Worm (Caenorhabditis elegans) whole organism, young adult: ENCODE data around the gene hsp-12.3.
A peak's percentile ranks its signal among the peaks of the same experiment; 100 is the strongest.

Experiments used
- C17E4.6 ChIP-seq: fragments of 200-800 bp; sonication (Bioruptor generic); IDR thresholded peaks from 2 replicates; pipeline ENCODE4 v1.3.6; 2022; ENCODE audit warnings: missing genetic modification reagents, missing genetic modification characterization, missing compliant biosample characterization
- F10E7.11 ChIP-seq: sonication (generic microtip); optimal IDR thresholded peaks from 2 replicates; lab custom pipeline; 2017; ENCODE audit warnings: mild to moderate bottlenecking, missing genetic modification characterization, moderate library complexity, missing compliant biosample characterization
- F33H1.4 ChIP-seq: fragments of 200-800 bp; sonication (Bioruptor generic); IDR thresholded peaks from 2 replicates; pipeline ENCODE4 v1.3.6; 2022; ENCODE audit warnings: missing genetic modification reagents, missing genetic modification characterization, missing compliant biosample characterization
- F52B5.7 ChIP-seq: sonication (generic microtip); optimal IDR thresholded peaks from 2 replicates; lab custom pipeline; 2016; ENCODE audit warnings: mild to moderate bottlenecking, missing genetic modification characterization, missing compliant biosample characterization
- F55B11.4 ChIP-seq: sonication (generic microtip); optimal IDR thresholded peaks from 2 replicates; lab custom pipeline; 2016; ENCODE audit warnings: missing compliant biosample characterization, missing genetic modification characterization, borderline replicate concordance; ENCODE audit not compliant: insufficient read depth
- K11D2.4 ChIP-seq: fragments of 200-800 bp; sonication (Bioruptor generic); IDR thresholded peaks from 2 replicates; pipeline ENCODE4 v1.3.6; 2022; ENCODE audit warnings: missing genetic modification reagents, missing genetic modification characterization, missing compliant biosample characterization
- T07F8.4 ChIP-seq: sonication (generic microtip); optimal IDR thresholded peaks from 2 replicates; lab custom pipeline; 2016; ENCODE audit warnings: mild to moderate bottlenecking, missing genetic modification characterization, moderate library complexity, missing compliant biosample characterization
- ama-1 ChIP-seq, 3 experiments: fragments of 150-350 bp in 1 of 3; sonication (generic microtip) in 2 of 3; optimal IDR thresholded peaks; 2 replicates each; lab custom pipeline; 2014 to 2018; ENCODE audit warnings: missing biosample characterization in 2 of 3, missing genetic modification characterization in 2 of 3, missing genetic modification reagents in 2 of 3
- athp-1 ChIP-seq: sonication (generic microtip); optimal IDR thresholded peaks from 2 replicates; lab custom pipeline; 2017; ENCODE audit warnings: mild to moderate bottlenecking, missing genetic modification characterization, missing compliant biosample characterization
- ccch-3 ChIP-seq: fragments of 200-800 bp; sonication (Bioruptor generic); optimal IDR thresholded peaks from 2 replicates; lab custom pipeline; 2018; ENCODE audit warnings: mild to moderate bottlenecking, missing genetic modification characterization, missing compliant biosample characterization
- cebp-1 ChIP-seq, 2 experiments: fragments of 200-800 bp in 1 of 2; sonication (Bioruptor generic) in 1 of 2; sonication (generic microtip) in 1 of 2; IDR thresholded peaks in 1 of 2; optimal IDR thresholded peaks in 1 of 2; 2 replicates each; pipeline versions ENCODE4 v1.3.6 to Lab custom; 2017 to 2022; ENCODE audit warnings: missing compliant biosample characterization in 2 of 2, missing genetic modification characterization in 2 of 2, mild to moderate bottlenecking in 1 of 2, missing genetic modification reagents in 1 of 2, moderate library complexity in 1 of 2
- ceh-100 ChIP-seq: fragments of 200-800 bp; sonication (Bioruptor generic); IDR thresholded peaks from 2 replicates; pipeline ENCODE4 v1.3.6; 2022; ENCODE audit warnings: missing genetic modification reagents, missing genetic modification characterization, missing compliant biosample characterization
- ceh-58 ChIP-seq: fragments of 200-800 bp; sonication (Bioruptor generic); IDR thresholded peaks from 2 replicates; pipeline ENCODE4 v1.3.6; 2022; ENCODE audit warnings: missing genetic modification characterization, missing compliant biosample characterization
- ceh-91 ChIP-seq: fragments of 200-800 bp; sonication (Bioruptor generic); IDR thresholded peaks from 2 replicates; pipeline ENCODE4 v1.3.6; 2022; ENCODE audit warnings: missing genetic modification reagents, missing genetic modification characterization, missing compliant biosample characterization
- chd-7 ChIP-seq: sonication (generic microtip); optimal IDR thresholded peaks from 2 replicates; lab custom pipeline; 2016; ENCODE audit warnings: mild to moderate bottlenecking, missing genetic modification characterization, moderate library complexity, missing compliant biosample characterization
- dpl-1 ChIP-seq: fragments of 150-350 bp; optimal IDR thresholded peaks from 2 replicates; lab custom pipeline; 2014; ENCODE audit warnings: missing biosample characterization, missing genetic modification reagents, missing genetic modification characterization
- ekl-4 ChIP-seq: fragments of 200-800 bp; sonication (Bioruptor generic); IDR thresholded peaks from 2 replicates; pipeline ENCODE4 v1.3.6; 2022; ENCODE audit warnings: missing genetic modification reagents, missing genetic modification characterization, missing compliant biosample characterization
- him-1 ChIP-seq: sonication (generic microtip); optimal IDR thresholded peaks from 2 replicates; lab custom pipeline; 2016; ENCODE audit warnings: missing genotype, missing genetic modification reagents, missing genetic modification characterization, missing compliant biosample characterization
- hlh-12 ChIP-seq: sonication (generic microtip); optimal IDR thresholded peaks from 2 replicates; lab custom pipeline; 2016; ENCODE audit warnings: missing genetic modification characterization, missing compliant biosample characterization
- hlh-26 ChIP-seq: fragments of 200-800 bp; sonication (Bioruptor generic); conservative IDR thresholded peaks from 2 replicates; pipeline ENCODE4 v1.3.6; 2022; ENCODE audit warnings: missing genetic modification reagents, missing genetic modification characterization, missing compliant biosample characterization
- lin-35 ChIP-seq, 3 experiments: fragments of 150-350 bp in 2 of 3; sonication (generic microtip) in 1 of 3; optimal IDR thresholded peaks; 2 replicates each; lab custom pipeline; 2014 to 2018; ENCODE audit warnings: missing biosample characterization in 3 of 3, missing genetic modification characterization in 3 of 3, missing genetic modification reagents in 3 of 3
- lsl-1 ChIP-seq: fragments of 200-800 bp; sonication (Bioruptor generic); optimal IDR thresholded peaks from 2 replicates; lab custom pipeline; 2018; ENCODE audit warnings: mild to moderate bottlenecking, missing genetic modification characterization, moderate library complexity, missing compliant biosample characterization
- madf-6 ChIP-seq: fragments of 200-800 bp; sonication (Bioruptor generic); IDR thresholded peaks from 2 replicates; pipeline ENCODE4 v1.3.6; 2022; ENCODE audit warnings: missing genetic modification reagents, missing genetic modification characterization, missing compliant biosample characterization
- mel-28 ChIP-seq: sonication (generic microtip); optimal IDR thresholded peaks from 2 replicates; lab custom pipeline; 2016; ENCODE audit warnings: borderline replicate concordance, mild to moderate bottlenecking, missing genetic modification characterization, missing compliant biosample characterization
- nfya-1 ChIP-seq: sonication (generic microtip); optimal IDR thresholded peaks from 2 replicates; lab custom pipeline; 2017; ENCODE audit warnings: antibody characterized with exemption, missing compliant biosample characterization, missing genetic modification characterization, borderline replicate concordance; ENCODE audit not compliant: insufficient read depth
- nfyb-1 ChIP-seq: fragments of 200-800 bp; sonication (Bioruptor generic); IDR thresholded peaks from 2 replicates; pipeline ENCODE4 v1.3.6; 2022; ENCODE audit warnings: missing genetic modification reagents, missing genetic modification characterization, missing compliant biosample characterization
- pbrm-1 ChIP-seq: fragments of 200-800 bp; sonication (Bioruptor generic); IDR thresholded peaks from 2 replicates; pipeline ENCODE4 v1.3.6; 2022; ENCODE audit warnings: missing genetic modification reagents, missing genetic modification characterization, missing compliant biosample characterization
- sdz-38 ChIP-seq: sonication (generic microtip); optimal IDR thresholded peaks from 2 replicates; lab custom pipeline; 2016; ENCODE audit warnings: missing genotype, missing genetic modification characterization, missing compliant biosample characterization
- sea-2 ChIP-seq: fragments of 200-800 bp; sonication (Bioruptor generic); IDR thresholded peaks from 2 replicates; pipeline ENCODE4 v1.3.6; 2022; ENCODE audit warnings: missing genetic modification characterization, missing compliant biosample characterization
- snpc-3.4 ChIP-seq: sonication (generic microtip); optimal IDR thresholded peaks from 2 replicates; lab custom pipeline; 2017; ENCODE audit warnings: missing genetic modification characterization, mild to moderate bottlenecking, missing compliant biosample characterization, antibody characterized with exemption, moderate library complexity, missing genotype, missing genetic modification reagents
- snpc-4 ChIP-seq, 5 experiments: fragments of 150-350 bp in 1 of 5; sonication (generic microtip) in 4 of 5; optimal IDR thresholded peaks; 2 replicates each; lab custom pipeline; 2014 to 2018; ENCODE audit warnings: missing genetic modification characterization in 5 of 5, missing biosample characterization in 3 of 5, antibody characterized with exemption in 2 of 5, mild to moderate bottlenecking in 2 of 5, missing compliant biosample characterization in 2 of 5, missing genotype in 2 of 5, moderate library complexity in 2 of 5, missing genetic modification reagents in 1 of 5
- tbp1 ChIP-seq: fragments of 200-800 bp; sonication (Bioruptor generic); optimal IDR thresholded peaks from 2 replicates; lab custom pipeline; 2018; ENCODE audit warnings: mild to moderate bottlenecking, missing genetic modification characterization, missing compliant biosample characterization
- xnd-1 ChIP-seq: sonication (generic microtip); optimal IDR thresholded peaks from 2 replicates; lab custom pipeline; 2016; ENCODE audit warnings: missing genotype, missing genetic modification reagents, missing genetic modification characterization, missing compliant biosample characterization
- zfh-2 ChIP-seq: fragments of 200-800 bp; sonication (Bioruptor generic); conservative IDR thresholded peaks from 2 replicates; pipeline ENCODE4 v1.3.6; 2022; ENCODE audit warnings: missing genetic modification reagents, missing genetic modification characterization, missing compliant biosample characterization
- ztf-18 ChIP-seq: sonication (generic microtip); optimal IDR thresholded peaks from 2 replicates; lab custom pipeline; 2016; ENCODE audit warnings: missing genotype, mild to moderate bottlenecking, missing genetic modification characterization, missing compliant biosample characterization
- ztf-22 ChIP-seq: fragments of 200-800 bp; sonication (Bioruptor generic); optimal IDR thresholded peaks from 2 replicates; lab custom pipeline; 2018; ENCODE audit warnings: mild to moderate bottlenecking, missing genetic modification characterization, moderate library complexity, missing compliant biosample characterization
- ztf-25 ChIP-seq: fragments of 200-800 bp; sonication (Bioruptor generic); IDR thresholded peaks from 2 replicates; pipeline ENCODE4 v1.3.6; 2022; ENCODE audit warnings: missing genetic modification reagents, missing genetic modification characterization, missing compliant biosample characterization
- ztf-6 ChIP-seq: fragments of 200-800 bp; sonication (Bioruptor generic); IDR thresholded peaks from 2 replicates; pipeline ENCODE4 v1.3.6; 2022; ENCODE audit warnings: missing genetic modification reagents, missing genetic modification characterization, missing compliant biosample characterization

Gene hsp-12.3

DNA sequence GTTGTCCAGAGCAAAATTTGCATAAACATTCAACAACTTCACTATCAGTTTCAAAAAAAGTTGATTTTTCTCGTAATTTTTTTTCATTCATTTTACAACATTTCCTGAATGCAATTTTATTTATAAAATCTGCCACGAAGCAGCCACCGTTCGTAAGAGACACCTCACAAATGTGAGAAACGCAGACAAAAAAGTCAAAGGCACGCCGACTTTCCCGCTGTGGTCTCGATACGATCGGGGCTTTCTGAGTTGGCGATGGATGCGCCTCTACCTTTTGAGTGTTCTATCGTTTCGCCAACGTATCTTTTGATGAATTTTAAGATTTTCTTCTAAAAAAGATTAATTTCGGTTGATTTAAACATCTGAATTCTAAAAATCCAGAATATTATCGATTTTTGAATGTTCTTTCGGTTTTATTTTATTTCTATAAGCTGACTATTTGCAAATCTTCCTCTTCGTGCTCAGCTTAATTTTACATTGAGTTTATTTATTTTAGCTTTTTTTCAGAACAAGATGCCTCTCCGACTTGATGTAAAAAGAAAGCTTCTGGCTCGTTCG, 14.0 kb upstream of the hsp-12.3 start, which contains the start of gene copb-2 (continued):
- no peak for TF ChIP-seq nfyb-1 (GFP tag; lab: Robert Waterston, UW)
- no peak for TF ChIP-seq ceh-58
- TF ChIP-seq xnd-1 (tag; lab: Kevin White, UChicago): no peak
- TF ChIP-seq mel-28 (tag; lab: Kevin White, UChicago): no peak
- no peak for TF ChIP-seq hlh-26 (GFP tag; lab: Robert Waterston, UW)
- no peak for TF ChIP-seq ccch-3
- TF ChIP-seq T07F8.4: no peak
- TF ChIP-seq snpc-4 (GFP tag; optimal IDR thresholded peaks at IDR 0.05; lab: Kevin White, UChicago): peak; percentile 13
- peak; percentile 70 to 80 (median 75) for TF ChIP-seq snpc-4 (tag; optimal IDR thresholded peaks at IDR 0.05; lab: Kevin White, UChicago)
- no peak for TF ChIP-seq ceh-100 (GFP tag; lab: Robert Waterston, UW)
- TF ChIP-seq sdz-38 (tag; lab: Kevin White, UChicago): no peak
- no peak for TF ChIP-seq F52B5.7 (tag; lab: Kevin White, UChicago)
- peak; percentile 88 for TF ChIP-seq F33H1.4 (GFP tag; lab: Robert Waterston, UW)
- TF ChIP-seq athp-1: no peak
- peak; percentile 59; the same call in 1 of the 2 replicates for TF ChIP-seq pbrm-1 (GFP tag; lab: Robert Waterston, UW)
- no peak for TF ChIP-seq sea-2 (GFP tag; lab: Robert Waterston, UW)
- TF ChIP-seq K11D2.4: no peak
- no peak for TF ChIP-seq F55B11.4 (tag; lab: Kevin White, UChicago)
- TF ChIP-seq ztf-6 (GFP tag; lab: Robert Waterston, UW): no peak
- no peak for TF ChIP-seq hlh-12 (tag; lab: Kevin White, UChicago)
- TF ChIP-seq cebp-1 (GFP tag; IDR thresholded peaks at IDR 0.05; lab: Robert Waterston, UW): no peak
- TF ChIP-seq cebp-1 (tag; optimal IDR thresholded peaks at IDR 0.05; lab: Kevin White, UChicago): no peak
- TF ChIP-seq ekl-4: 0 out of 2 replicates have a peak, but pooled peaks have one; percentile 10
- TF ChIP-seq ama-1 (optimal IDR thresholded peaks at IDR 0.05; lab: Kevin White, UChicago): no peak
- no peak for TF ChIP-seq ama-1 (GFP tag; optimal IDR thresholded peaks at IDR 0.05; lab: Kevin White, UChicago)
- TF ChIP-seq chd-7: no peak
- no peak for TF ChIP-seq zfh-2 (GFP tag; lab: Robert Waterston, UW)
- TF ChIP-seq lsl-1 (GFP tag; lab: Kevin White, UChicago): peak; percentile 37
- peak; percentile 38 for TF ChIP-seq snpc-3.4 (tag; lab: Kevin White, UChicago)
- no peak for TF ChIP-seq F10E7.11 (tag; lab: Kevin White, UChicago)
- TF ChIP-seq nfya-1 (tag; lab: Kevin White, UChicago): no peak
- no peak for TF ChIP-seq ztf-22 (GFP tag; lab: Kevin White, UChicago)

DNA sequence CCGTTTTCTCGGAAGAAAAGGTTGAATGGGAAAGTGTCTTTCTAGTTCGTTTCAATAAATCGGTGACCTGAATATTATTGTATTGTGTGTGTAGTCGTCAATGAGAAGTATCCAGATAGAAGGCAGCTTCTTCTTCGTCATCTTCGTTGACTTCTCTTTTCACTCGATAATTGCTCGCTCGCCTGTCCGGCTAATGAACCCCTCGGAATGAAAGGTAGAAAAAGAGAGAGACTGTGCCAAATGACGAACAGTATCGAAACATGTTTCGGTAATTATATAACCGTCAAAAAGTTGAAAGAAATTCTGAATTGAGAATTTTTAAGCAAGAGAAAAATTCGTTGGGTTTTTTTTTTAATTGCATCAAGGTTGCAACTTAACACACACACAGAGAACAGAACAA, 12.1 kb upstream of the hsp-12.3 start, which contains the start of gene cutl-17:
cutl-17 (minus strand) TSS at position 101 of the 400 bp plus-strand sequence.
- TF ChIP-seq K11D2.4 (no peak), C17E4.6 (no peak)

DNA sequence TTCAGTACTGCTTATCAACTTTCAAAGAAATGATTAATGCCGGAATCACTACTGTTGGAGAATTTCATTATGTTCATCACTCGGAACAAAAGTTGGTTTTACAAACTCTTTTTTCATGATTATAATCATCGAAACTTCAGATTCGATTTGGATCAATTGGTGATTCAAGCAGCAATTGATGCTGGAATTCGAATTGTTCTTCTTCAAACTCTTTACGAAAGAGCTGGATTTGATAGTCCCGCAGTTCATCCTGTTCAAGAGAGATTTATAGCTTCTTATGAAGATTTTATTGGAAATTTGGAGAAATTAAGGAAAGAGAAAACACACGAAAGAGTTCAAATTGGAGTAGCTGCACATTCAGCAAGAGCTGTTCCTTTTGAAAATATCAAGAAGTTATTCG, 6.5 kb upstream of the hsp-12.3 start:
- TF ChIP-seq lin-35 (GFP tag; optimal IDR thresholded peaks at IDR 0.05; lab: Kevin White, UChicago) (no peak), tbp1 (GFP tag; lab: Kevin White, UChicago) (no peak)

DNA sequence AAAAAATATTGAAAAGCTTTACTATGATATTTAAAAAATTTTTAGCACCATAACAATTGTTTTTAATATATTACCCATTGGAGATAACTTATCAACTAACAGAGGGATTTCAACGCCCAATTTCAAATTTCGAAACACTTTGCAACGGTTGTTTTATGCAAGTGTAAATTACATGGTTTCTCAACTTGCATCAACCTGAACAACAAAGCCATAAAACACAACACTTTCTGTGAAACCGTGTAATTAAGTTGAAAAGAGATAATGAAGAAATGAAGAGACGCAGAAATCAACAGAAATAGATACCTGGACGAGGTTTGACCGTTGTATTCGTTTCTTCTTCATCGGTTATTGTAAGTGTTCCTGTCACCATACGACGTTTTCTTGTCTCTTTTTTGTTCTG, 5.1 kb upstream of the hsp-12.3 start, which contains the start of gene cpin-1:
cpin-1 (plus strand) TSS at position 301 of the 400 bp plus-strand sequence.
- TF ChIP-seq sea-2 (GFP tag; lab: Robert Waterston, UW): no peak
- no peak for TF ChIP-seq F10E7.11 (tag; lab: Kevin White, UChicago)
- no peak for TF ChIP-seq ztf-25 (GFP tag; lab: Robert Waterston, UW)
- TF ChIP-seq ceh-91: no peak
- TF ChIP-seq him-1 (tag; lab: Kevin White, UChicago): no peak
- TF ChIP-seq dpl-1: no peak
- TF ChIP-seq T07F8.4: no peak
- no peak for TF ChIP-seq ekl-4
- TF ChIP-seq ztf-18 (tag; lab: Kevin White, UChicago): no peak
- no peak for TF ChIP-seq madf-6 (GFP tag; lab: Robert Waterston, UW)
